Worm (Caenorhabditis elegans) whole organism, L2 larva: ENCODE data around the gene C10F3.7.
A peak's percentile ranks its signal among the peaks of the same experiment; 100 is the strongest.

Experiments used
- C34F6.9 ChIP-seq: fragments of 150-350 bp; optimal IDR thresholded peaks from 2 replicates; lab custom pipeline; 2014; ENCODE audit warnings: missing biosample characterization, missing genetic modification characterization
- ZK546.5 ChIP-seq: sonication (generic microtip); optimal IDR thresholded peaks from 2 replicates; lab custom pipeline; 2017; ENCODE audit warnings: missing biosample characterization, missing genetic modification characterization
- aly-2 ChIP-seq: fragments of 150-350 bp; optimal IDR thresholded peaks from 2 replicates; lab custom pipeline; 2014; ENCODE audit warnings: missing biosample characterization, missing genetic modification characterization
- ceh-82 ChIP-seq: fragments of 150-350 bp; optimal IDR thresholded peaks from 2 replicates; lab custom pipeline; 2014; ENCODE audit warnings: missing biosample characterization, missing genetic modification characterization
- egl-27 ChIP-seq: sonication (generic microtip); optimal IDR thresholded peaks from 3 replicates; lab custom pipeline; 2017; ENCODE audit warnings: missing biosample characterization, missing genetic modification reagents, missing genetic modification characterization
- lin-13 ChIP-seq: fragments of 150-350 bp; optimal IDR thresholded peaks from 2 replicates; lab custom pipeline; 2014; ENCODE audit warnings: missing biosample characterization, missing genetic modification reagents, missing genetic modification characterization
- nhr-11 ChIP-seq: fragments of 150-350 bp; optimal IDR thresholded peaks from 2 replicates; lab custom pipeline; 2014; ENCODE audit warnings: missing biosample characterization, missing genetic modification characterization
- nhr-237 ChIP-seq: fragments of 150-350 bp; optimal IDR thresholded peaks from 2 replicates; lab custom pipeline; 2014; ENCODE audit warnings: missing biosample characterization, missing genetic modification characterization
- nhr-77 ChIP-seq: fragments of 150-350 bp; optimal IDR thresholded peaks from 2 replicates; lab custom pipeline; 2014; ENCODE audit warnings: missing biosample characterization, missing genetic modification characterization
- snpc-4 ChIP-seq: fragments of 150-350 bp; optimal IDR thresholded peaks from 2 replicates; lab custom pipeline; 2014; ENCODE audit warnings: missing biosample characterization, missing genetic modification characterization
- unc-62 ChIP-seq: fragments of 150-350 bp; optimal IDR thresholded peaks from 2 replicates; lab custom pipeline; 2014; ENCODE audit warnings: missing biosample characterization, missing genetic modification reagents, missing genetic modification characterization
- ztf-11 ChIP-seq: sonication (generic microtip); optimal IDR thresholded peaks from 2 replicates; lab custom pipeline; 2017; ENCODE audit warnings: missing biosample characterization, missing genetic modification characterization

DNA sequence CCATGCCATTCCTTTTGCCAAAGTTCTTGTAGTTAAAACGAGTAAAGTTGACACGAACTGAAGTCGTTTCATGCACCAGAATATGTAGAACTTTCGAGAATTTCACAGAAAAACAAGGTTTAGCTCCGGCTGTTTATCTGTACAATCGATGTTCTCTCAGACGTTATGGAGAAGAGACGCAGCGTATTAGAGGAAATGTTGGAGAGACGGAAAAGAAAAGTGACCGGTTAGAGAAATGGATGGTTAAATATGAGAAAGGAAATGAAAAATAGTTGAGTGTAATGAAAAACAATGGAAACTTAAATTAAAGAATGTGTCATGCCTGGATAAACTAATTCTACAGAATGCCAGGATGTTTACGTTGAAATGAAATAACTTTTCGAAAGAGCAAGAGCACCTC, 23.0 kb downstream of the C10F3.7 start, which contains the start of gene pcm-1:
- TF ChIP-seq unc-62 (GFP tag; lab: Kevin White, UChicago) (no peak), lin-13 (no peak), egl-27 (tag; lab: Kevin White, UChicago) (no peak), ceh-82 (tag; lab: Kevin White, UChicago) (no peak), ZK546.5 (no peak), snpc-4 (tag; lab: Kevin White, UChicago) (no peak), ztf-11 (tag; lab: Kevin White, UChicago) (no peak), aly-2 (tag; lab: Kevin White, UChicago) (no peak), nhr-237 (no peak), nhr-11 (tag; lab: Kevin White, UChicago) (no peak), nhr-77 (tag; lab: Kevin White, UChicago) (no peak), C34F6.9 (tag; lab: Kevin White, UChicago) (peak; percentile 68)
